Fruit fly (Drosophila melanogaster): ENCODE results near the gene TyrR.

TyrR gene

DNA sequence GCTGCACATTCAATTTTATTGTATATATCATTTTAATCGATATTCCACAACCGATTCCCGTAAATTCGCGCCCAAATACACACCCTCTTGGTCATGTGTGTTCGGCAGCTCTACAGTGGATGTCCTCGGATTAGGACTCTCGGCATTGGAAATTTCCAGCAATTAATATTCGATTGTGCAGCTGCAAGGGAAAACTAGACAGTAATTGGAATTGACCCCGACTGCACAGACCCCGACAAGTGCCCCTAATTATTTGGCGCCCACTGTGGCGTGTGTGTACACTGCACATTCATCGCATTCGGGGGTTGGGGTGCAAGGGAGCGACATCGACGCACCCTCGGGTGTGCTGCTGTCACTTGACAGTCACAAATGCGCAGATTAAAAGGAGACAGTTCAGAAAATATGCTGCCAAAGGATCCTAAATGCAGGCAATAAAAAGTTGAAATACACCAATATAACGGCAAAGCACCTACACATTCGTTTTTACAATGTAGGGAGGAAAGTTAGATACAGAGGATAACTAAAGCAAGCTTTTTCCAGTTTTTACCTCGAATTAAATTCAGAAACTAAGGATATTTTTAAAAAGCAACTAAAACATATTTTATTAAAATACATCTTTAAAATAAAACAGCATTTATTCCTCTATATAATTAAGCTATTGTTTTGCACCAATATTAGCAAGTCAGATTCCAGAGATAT lies 54.1 kb downstream of the TyrR start (continued):
- TF ChIP-seq CG8290 (GFP tag; optimal IDR thresholded peaks at IDR 0.05) (no peak), CG8290 (tag; optimal IDR thresholded peaks at IDR 0.05) (peak in 1 of 2 experiments; percentile 18), CG10654 (GFP tag; optimal IDR thresholded peaks at IDR 0.05) (no peak), CG30431 (GFP tag; optimal IDR thresholded peaks at IDR 0.05) (no peak), CG18262 (tag; optimal IDR thresholded peaks at IDR 0.05) (no peak), unpg (GFP tag; optimal IDR thresholded peaks at IDR 0.05) (no peak), ham (GFP tag; IDR thresholded peaks at IDR 0.05) (no peak), insv (GFP tag; optimal IDR thresholded peaks at IDR 0.05) (no peak), CG6854 (GFP tag; optimal IDR thresholded peaks at IDR 0.05) (no peak), CG4617 (GFP tag; optimal IDR thresholded peaks at IDR 0.05; ENCODE audit: borderline replicate concordance) (no peak), Bteb2 (GFP tag; optimal IDR thresholded peaks at IDR 0.05) (no peak), D (optimal IDR thresholded peaks at IDR 0.05) (no peak), D (GFP tag; optimal IDR thresholded peaks at IDR 0.05) (no peak), Antp (GFP tag; optimal IDR thresholded peaks at IDR 0.05) (no peak), HLH54F (GFP tag; optimal IDR thresholded peaks at IDR 0.05) (no peak), CG4707 (GFP tag; optimal IDR thresholded peaks at IDR 0.05) (peak; percentile 18), CG4360 (GFP tag; IDR thresholded peaks at IDR 0.05) (no peak), NfI (GFP tag; optimal IDR thresholded peaks at IDR 0.05) (no peak), fd3F (GFP tag; optimal IDR thresholded peaks at IDR 0.05) (no peak), CG17568 (GFP tag; optimal IDR thresholded peaks at IDR 0.05) (no peak), odd (GFP tag; optimal IDR thresholded peaks at IDR 0.05) (no peak), CG13123 (GFP tag; optimal IDR thresholded peaks at IDR 0.05) (no peak), CG2678 (tag; optimal IDR thresholded peaks at IDR 0.05) (no peak), zfh1 (GFP tag; IDR thresholded peaks at IDR 0.05) (0 out of 3 replicates have a peak, but pooled peaks have one; percentile 47), aop (GFP tag; IDR thresholded peaks at IDR 0.05) (no peak), CG15601 (tag; optimal IDR thresholded peaks at IDR 0.05) (no peak), CG30020 (tag; optimal IDR thresholded peaks at IDR 0.05) (no peak), Xrp1 (GFP tag; IDR thresholded peaks at IDR 0.05) (0 out of 2 replicates have a peak, but pooled peaks have one; percentile 21), cg (GFP tag; optimal IDR thresholded peaks at IDR 0.05) (no peak), CG8089 (GFP tag; optimal IDR thresholded peaks at IDR 0.05) (no peak), H15 (GFP tag; IDR thresholded peaks at IDR 0.05) (0 out of 3 replicates have a peak, but pooled peaks have one; percentile 41), Poxn (GFP tag; IDR thresholded peaks at IDR 0.05) (no peak), CG1603 (tag; optimal IDR thresholded peaks at IDR 0.05) (peak; percentile 35)

DNA sequence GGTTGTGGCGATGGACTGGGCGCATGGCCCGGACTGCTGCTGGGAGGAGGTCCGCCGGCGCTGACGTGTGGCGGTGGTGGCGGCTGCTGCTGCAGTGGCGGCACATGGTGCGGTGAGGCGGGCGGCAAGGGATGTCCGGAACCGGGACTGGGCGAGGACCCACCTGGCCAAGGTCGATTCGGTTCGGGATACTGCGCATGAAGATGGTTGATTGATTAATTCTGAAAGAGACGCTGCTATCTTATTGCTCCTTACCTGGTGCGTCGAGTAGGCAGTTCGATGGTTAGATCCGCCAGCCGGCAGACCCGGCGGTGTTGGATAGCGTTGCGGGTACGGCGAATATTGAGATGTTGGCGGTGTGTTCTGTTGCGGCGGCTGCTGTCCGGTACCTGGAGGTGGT lies 55.2 kb downstream of the TyrR start:
- peak in 1 of 2 experiments; percentile 67 for TF ChIP-seq Dfd (GFP tag; optimal IDR thresholded peaks at IDR 0.05)
- TF ChIP-seq Fer1 (GFP tag; optimal IDR thresholded peaks at IDR 0.05) = no peak
- no peak for TF ChIP-seq Bgb (GFP tag; IDR thresholded peaks at IDR 0.05; ENCODE audit: partially characterized antibody)
- TF ChIP-seq CG17361 (GFP tag; IDR thresholded peaks at IDR 0.05) = no peak
- no peak for TF ChIP-seq CG11456 (GFP tag; IDR thresholded peaks at IDR 0.05)
- TF ChIP-seq sug (tag; optimal IDR thresholded peaks at IDR 0.05) = no peak
- no peak for TF ChIP-seq amos (GFP tag; IDR thresholded peaks at IDR 0.05; ENCODE audit: partially characterized antibody)
- TF ChIP-seq btn (GFP tag; optimal IDR thresholded peaks at IDR 0.05) = no peak
- TF ChIP-seq zfh1 (GFP tag; IDR thresholded peaks at IDR 0.05) = no peak
- no peak for TF ChIP-seq zf30C (GFP tag; optimal IDR thresholded peaks at IDR 0.05)
- no peak for TF ChIP-seq dati (GFP tag; IDR thresholded peaks at IDR 0.05)
- no peak for TF ChIP-seq ssp (GFP tag; IDR thresholded peaks at IDR 0.05)
- no peak for TF ChIP-seq salm (tag; optimal IDR thresholded peaks at IDR 0.05)
- no peak for TF ChIP-seq bab2 (GFP tag; optimal IDR thresholded peaks at IDR 0.05)
- no peak for TF ChIP-seq CG13775 (GFP tag; optimal IDR thresholded peaks at IDR 0.05)
- TF ChIP-seq H2.0 (GFP tag; IDR thresholded peaks at IDR 0.05) = 0 out of 2 replicates have a peak, but pooled peaks have one; percentile 5
- TF ChIP-seq CG14860 (GFP tag; IDR thresholded peaks at IDR 0.05; ENCODE audit: partially characterized antibody) = 0 out of 3 replicates have a peak, but pooled peaks have one; percentile 27
- TF ChIP-seq trh (GFP tag; optimal IDR thresholded peaks at IDR 0.05) = no peak
- no peak for TF ChIP-seq run (tag; optimal IDR thresholded peaks at IDR 0.05)
- no peak for TF ChIP-seq CG12744 (GFP tag; optimal IDR thresholded peaks at IDR 0.05)
- TF ChIP-seq CG15601 (tag; optimal IDR thresholded peaks at IDR 0.05) = no peak

Data from whole organism, embryonic.